Worm (Caenorhabditis elegans): ENCODE results near the gene fip-5.

- no peak for TF ChIP-seq egl-27 (tag; optimal IDR thresholded peaks at IDR 0.05)
- no peak for TF ChIP-seq lsy-2 (tag; optimal IDR thresholded peaks at IDR 0.05)
- TF ChIP-seq nhr-11 (tag; optimal IDR thresholded peaks at IDR 0.05): no peak
- TF ChIP-seq ama-1 (optimal IDR thresholded peaks at IDR 0.05): no peak
- TF ChIP-seq lin-13 (GFP tag; optimal IDR thresholded peaks at IDR 0.05): no peak
- no peak for TF ChIP-seq lin-39 (tag; optimal IDR thresholded peaks at IDR 0.05)
- no peak for TF ChIP-seq nhr-237 (tag; optimal IDR thresholded peaks at IDR 0.05)
- TF ChIP-seq alr-1 (tag; optimal IDR thresholded peaks at IDR 0.05): no peak
- no peak for TF ChIP-seq nhr-12 (tag; optimal IDR thresholded peaks at IDR 0.05)
- no peak for TF ChIP-seq F13H6.1 (tag; optimal IDR thresholded peaks at IDR 0.05)
- no peak for TF ChIP-seq zag-1 (tag; optimal IDR thresholded peaks at IDR 0.05)
- TF ChIP-seq elt-1 (tag; optimal IDR thresholded peaks at IDR 0.05): no peak
These were observed 7.8 kb downstream of the fip-5 start, which contains the start of gene F41E7.6 for ce11 chrX:10310366-10310765.
